Worm (Caenorhabditis elegans) whole organism, midembryonic: ENCODE results near the gene msp-77.
"Not testable (repeated sequence)": the region's sequence is repeated elsewhere in the genome, so short reads cannot be mapped to it uniquely, and the experiment has no call there.

Experiments
- T22C8.4 ChIP-seq: fragments of 200-800 bp; sonication (Bioruptor generic); IDR thresholded peaks from 2 replicates; pipeline ENCODE4 v1.3.6; 2022; ENCODE audit warnings: missing genetic modification characterization, missing compliant biosample characterization
- cog-1 ChIP-seq: sonication (generic microtip); optimal IDR thresholded peaks from 2 replicates; lab custom pipeline; 2016; ENCODE audit warnings: missing genetic modification characterization, missing compliant biosample characterization
- flt-1 ChIP-seq: fragments of 200-800 bp; sonication (Bioruptor generic); IDR thresholded peaks from 2 replicates; pipeline ENCODE4 v1.3.6; 2022; ENCODE audit warnings: missing genetic modification characterization, missing compliant biosample characterization
- klf-2 ChIP-seq: fragments of 200-800 bp; sonication (Bioruptor generic); conservative IDR thresholded peaks from 2 replicates; pipeline ENCODE4 v1.3.6; 2022; ENCODE audit warnings: missing genetic modification reagents, missing genetic modification characterization, missing compliant biosample characterization
- med-1 ChIP-seq: sonication (generic microtip); optimal IDR thresholded peaks from 2 replicates; lab custom pipeline; 2017; ENCODE audit warnings: missing genetic modification characterization, mild to moderate bottlenecking, missing compliant biosample characterization, antibody characterized with exemption, missing genetic modification reagents; ENCODE audit not compliant: insufficient read depth
- ref-1 ChIP-seq: fragments of 200-800 bp; sonication (Bioruptor generic); conservative IDR thresholded peaks from 2 replicates; pipeline ENCODE4 v1.3.6; 2022; ENCODE audit warnings: missing genetic modification reagents, missing genetic modification characterization, missing compliant biosample characterization
- tab-1 ChIP-seq: fragments of 200-800 bp; sonication (Bioruptor generic); IDR thresholded peaks from 2 replicates; pipeline ENCODE4 v1.3.6; 2022; ENCODE audit warnings: missing genetic modification characterization, missing compliant biosample characterization
- ztf-23 ChIP-seq: fragments of 200-800 bp; sonication (Bioruptor generic); IDR thresholded peaks from 2 replicates; pipeline ENCODE4 v1.3.6; 2022; ENCODE audit warnings: missing genetic modification reagents, missing genetic modification characterization, missing compliant biosample characterization
- ztf-29 ChIP-seq: fragments of 200-800 bp; sonication (Bioruptor generic); IDR thresholded peaks from 2 replicates; pipeline ENCODE4 v1.3.6; 2022; ENCODE audit warnings: missing genetic modification reagents, missing genetic modification characterization, missing compliant biosample characterization

Gene msp-77

DNA sequence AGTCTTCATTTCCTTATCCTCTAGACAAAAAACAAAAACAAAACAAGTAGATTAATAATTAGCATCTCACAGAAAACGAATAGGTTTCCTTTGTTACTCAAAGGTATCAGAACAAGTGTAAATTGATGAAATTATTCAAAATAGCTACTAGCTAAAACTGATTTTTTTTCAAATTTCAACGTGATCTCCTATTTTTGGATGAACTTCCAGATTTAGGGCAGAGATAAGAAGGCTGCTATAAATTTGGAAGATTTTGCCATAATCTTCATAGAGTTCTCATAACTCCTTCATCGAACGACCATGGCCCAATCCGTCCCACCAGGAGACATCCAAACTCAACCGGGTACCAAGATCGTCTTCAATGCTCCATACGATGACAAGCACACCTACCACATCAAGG is at the start of gene msp-77:
msp-77 (plus strand) TSS at position 301 of the 400 bp plus-strand sequence.
- TF ChIP-seq med-1 (GFP tag; lab: Kevin White, UChicago); tab-1; T22C8.4 (GFP tag; lab: Robert Waterston, UW): not testable (repeated sequence)

DNA sequence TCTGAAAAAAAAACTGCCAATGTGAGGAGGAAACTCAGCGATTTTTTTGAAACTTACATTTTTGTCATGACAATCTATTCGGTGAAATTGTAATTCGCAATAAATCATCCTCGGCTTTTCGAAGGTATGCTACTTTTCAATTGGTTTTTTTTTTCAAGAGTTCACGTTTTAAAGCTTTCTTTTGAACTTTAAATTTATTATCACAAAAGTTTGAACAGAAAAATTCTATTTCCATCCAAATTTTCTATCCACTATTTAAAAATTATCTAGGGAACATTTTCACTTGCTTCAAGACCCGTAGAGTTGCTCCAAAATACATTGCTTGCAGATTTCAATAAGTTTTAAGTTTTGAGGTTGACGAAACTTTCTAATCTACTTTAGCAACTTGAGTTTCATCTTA is 47.9 kb upstream of the msp-77 start, which contains the start of gene K07F5.6:
K07F5.6 (minus strand) TSS at position 101 of the 400 bp plus-strand sequence.
- TF ChIP-seq med-1 (GFP tag; lab: Kevin White, UChicago) (no peak), klf-2 (GFP tag; lab: Robert Waterston, UW) (no peak), tab-1 (no peak), T22C8.4 (GFP tag; lab: Robert Waterston, UW) (no peak), ref-1 (GFP tag; lab: Robert Waterston, UW) (no peak), ztf-23 (no peak), flt-1 (GFP tag; lab: Robert Waterston, UW) (no peak), ztf-29 (GFP tag; lab: Robert Waterston, UW) (no peak), cog-1 (no peak)

DNA sequence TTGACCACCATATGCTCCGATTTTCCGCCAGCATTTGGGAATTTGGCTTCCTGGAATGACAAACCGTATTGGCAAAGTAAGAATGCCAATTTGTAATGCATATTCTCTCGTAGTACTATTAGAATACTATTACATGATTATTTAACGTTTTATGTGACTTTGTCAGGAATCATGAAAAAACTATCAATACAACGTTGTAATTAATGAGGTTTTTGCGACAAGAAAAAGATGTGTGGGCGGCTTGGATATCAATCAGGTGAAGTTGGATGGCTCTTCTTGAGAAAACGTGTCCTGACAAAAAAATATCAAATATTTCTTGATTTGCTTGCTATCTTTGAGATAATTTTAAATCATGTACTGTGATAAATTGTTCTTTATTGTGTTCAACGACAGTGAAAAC is 46.4 kb upstream of the msp-77 start, which contains the start of gene K07F5.7:
K07F5.7 (minus strand) TSS at position 101 of the 400 bp plus-strand sequence.
- TF ChIP-seq ref-1 (GFP tag; lab: Robert Waterston, UW) (no peak), ztf-29 (GFP tag; lab: Robert Waterston, UW) (no peak), T22C8.4 (GFP tag; lab: Robert Waterston, UW) (no peak), ztf-23 (no peak), klf-2 (GFP tag; lab: Robert Waterston, UW) (no peak), flt-1 (GFP tag; lab: Robert Waterston, UW) (no peak), cog-1 (no peak), tab-1 (no peak), med-1 (GFP tag; lab: Kevin White, UChicago) (no peak)

DNA sequence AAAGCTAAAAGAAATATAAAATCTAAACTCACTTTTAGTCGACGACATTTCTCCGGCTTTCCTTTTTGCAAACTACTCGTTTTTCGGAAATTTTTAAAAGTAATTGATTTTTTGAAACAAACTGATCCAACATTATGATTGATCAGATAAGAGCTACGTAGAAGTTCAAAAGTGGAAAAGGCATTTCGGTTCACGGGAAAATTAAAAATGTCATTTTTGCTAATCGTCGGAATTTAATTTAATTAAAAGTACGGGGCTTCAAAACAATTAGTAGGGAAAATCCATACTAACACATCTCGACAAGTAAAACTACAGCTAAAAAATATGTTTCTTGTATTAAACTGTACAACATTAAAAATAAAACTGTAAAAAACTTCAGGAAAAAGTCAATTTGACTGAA is 44.8 kb upstream of the msp-77 start, which contains the start of gene K07F5.8:
K07F5.8 (minus strand) TSS at position 101 of the 400 bp plus-strand sequence.
- no peak for TF ChIP-seq tab-1
- no peak for TF ChIP-seq cog-1
- no peak for TF ChIP-seq med-1 (GFP tag; lab: Kevin White, UChicago)
- no peak for TF ChIP-seq ztf-29 (GFP tag; lab: Robert Waterston, UW)
- TF ChIP-seq flt-1 (GFP tag; lab: Robert Waterston, UW) = no peak
- TF ChIP-seq T22C8.4 (GFP tag; lab: Robert Waterston, UW) = no peak
- no peak for TF ChIP-seq ztf-23
- no peak for TF ChIP-seq ref-1 (GFP tag; lab: Robert Waterston, UW)
- no peak for TF ChIP-seq klf-2 (GFP tag; lab: Robert Waterston, UW)

DNA sequence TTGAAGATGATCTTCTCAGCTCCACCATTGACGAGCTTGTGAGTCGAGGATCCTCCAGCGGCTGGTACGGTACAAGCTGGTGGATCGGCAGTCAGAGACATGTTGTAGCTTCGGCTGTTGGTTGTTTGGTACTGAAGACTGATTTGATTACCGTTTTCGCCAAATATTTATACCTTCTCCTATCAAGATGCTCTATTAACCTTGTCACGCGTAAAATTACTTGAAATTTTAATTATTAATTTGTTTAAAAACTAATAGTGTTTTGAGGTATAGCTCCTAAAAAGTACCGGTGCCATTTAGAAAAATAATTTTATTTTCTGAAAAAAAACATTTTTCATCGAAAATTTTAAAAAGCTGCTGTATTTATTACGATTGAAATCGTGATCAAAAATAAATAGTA is 43.5 kb upstream of the msp-77 start, which contains the start of gene ssp-10:
ssp-10 (minus strand) TSS at position 101 of the 400 bp plus-strand sequence.
- no peak for TF ChIP-seq klf-2 (GFP tag; lab: Robert Waterston, UW)
- TF ChIP-seq med-1 (GFP tag; lab: Kevin White, UChicago) = no peak
- TF ChIP-seq ztf-23 = no peak
- no peak for TF ChIP-seq flt-1 (GFP tag; lab: Robert Waterston, UW)
- TF ChIP-seq ztf-29 (GFP tag; lab: Robert Waterston, UW) = no peak
- TF ChIP-seq tab-1 = no peak
- TF ChIP-seq cog-1 = no peak
- TF ChIP-seq ref-1 (GFP tag; lab: Robert Waterston, UW) = no peak
- TF ChIP-seq T22C8.4 (GFP tag; lab: Robert Waterston, UW) = no peak

DNA sequence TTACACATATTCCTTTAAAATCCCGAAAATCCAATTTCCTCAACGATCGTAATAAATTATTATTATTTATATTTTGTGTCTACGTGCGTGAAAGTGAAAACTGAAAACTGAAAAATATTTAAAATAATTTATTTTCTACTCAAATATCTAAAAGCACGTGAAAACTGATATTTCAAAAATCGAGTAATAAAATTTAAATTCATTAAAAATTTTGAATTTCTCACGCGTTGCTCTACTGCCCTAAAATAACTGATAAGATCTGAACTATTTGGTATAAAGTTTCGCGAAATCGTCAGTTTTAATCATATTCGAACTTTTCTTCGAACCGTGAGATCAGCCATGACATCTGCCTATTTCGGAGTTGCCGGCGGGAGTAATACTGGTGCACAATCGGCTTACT is 42.2 kb upstream of the msp-77 start, which contains the start of gene ssq-1:
ssq-1 (plus strand) TSS at position 301 of the 400 bp plus-strand sequence.
- no peak for TF ChIP-seq cog-1

DNA sequence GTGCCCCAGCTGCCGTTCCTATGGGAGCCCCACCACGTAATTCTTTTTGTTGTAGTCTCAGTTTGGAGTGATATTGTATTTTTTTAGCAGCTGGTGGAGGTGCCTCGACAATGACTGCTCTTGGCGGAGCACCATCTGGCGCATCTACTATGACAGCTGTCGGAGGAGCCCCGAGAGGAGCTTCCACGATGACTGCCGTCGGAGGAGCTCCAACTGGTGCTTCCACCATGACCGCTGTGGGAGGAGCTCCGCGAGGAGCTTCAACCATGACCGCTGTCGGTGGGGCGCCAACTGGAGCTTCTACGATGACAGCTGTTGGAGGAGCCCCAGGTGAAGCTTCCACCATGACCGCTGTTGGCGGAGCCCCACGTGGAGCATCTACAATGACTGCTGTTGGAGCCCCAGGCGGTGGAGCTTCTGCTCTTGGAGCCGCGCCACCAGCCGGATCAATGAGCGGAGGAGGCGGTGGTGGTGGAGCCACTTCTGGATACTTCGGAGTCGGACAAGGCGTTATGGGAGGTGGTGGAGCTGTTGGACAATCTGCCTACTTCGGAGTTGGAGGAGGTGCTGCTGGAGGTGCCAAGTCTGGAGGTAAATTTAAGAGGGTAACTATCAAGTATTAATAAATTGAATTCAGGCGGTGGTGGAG is 41.5 kb upstream of the msp-77 start:
- no peak for TF ChIP-seq flt-1 (GFP tag; lab: Robert Waterston, UW)
- no peak for TF ChIP-seq ref-1 (GFP tag; lab: Robert Waterston, UW)
- no peak for TF ChIP-seq T22C8.4 (GFP tag; lab: Robert Waterston, UW)
- no peak for TF ChIP-seq ztf-29 (GFP tag; lab: Robert Waterston, UW)
- no peak for TF ChIP-seq med-1 (GFP tag; lab: Kevin White, UChicago)
- TF ChIP-seq tab-1 = no peak
- TF ChIP-seq klf-2 (GFP tag; lab: Robert Waterston, UW) = no peak
- TF ChIP-seq cog-1 = no peak
- TF ChIP-seq ztf-23 = no peak

DNA sequence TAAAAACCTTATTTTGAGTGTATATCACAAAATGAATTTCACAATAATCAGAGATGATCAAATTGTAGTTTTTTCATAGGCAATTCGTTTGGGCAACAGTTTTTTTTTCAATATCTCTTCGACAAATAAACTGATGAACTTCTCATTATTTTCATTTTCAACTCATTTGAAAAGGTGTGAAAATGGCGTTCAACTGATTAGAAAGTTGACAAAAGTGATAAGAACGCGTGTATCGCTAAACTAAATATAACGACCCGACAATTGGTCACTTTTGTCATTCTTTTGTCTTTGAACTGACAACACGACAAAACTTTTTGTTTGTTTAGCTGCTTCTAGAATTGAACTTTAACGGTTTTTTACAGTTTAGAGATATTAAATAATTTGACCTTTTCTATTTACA is 39.5 kb upstream of the msp-77 start:
- no peak for TF ChIP-seq ztf-29 (GFP tag; lab: Robert Waterston, UW)
- TF ChIP-seq cog-1 = no peak
- TF ChIP-seq tab-1 = no peak
- TF ChIP-seq T22C8.4 (GFP tag; lab: Robert Waterston, UW) = no peak
- TF ChIP-seq ref-1 (GFP tag; lab: Robert Waterston, UW) = no peak
- TF ChIP-seq klf-2 (GFP tag; lab: Robert Waterston, UW) = no peak
- no peak for TF ChIP-seq med-1 (GFP tag; lab: Kevin White, UChicago)
- no peak for TF ChIP-seq ztf-23

DNA sequence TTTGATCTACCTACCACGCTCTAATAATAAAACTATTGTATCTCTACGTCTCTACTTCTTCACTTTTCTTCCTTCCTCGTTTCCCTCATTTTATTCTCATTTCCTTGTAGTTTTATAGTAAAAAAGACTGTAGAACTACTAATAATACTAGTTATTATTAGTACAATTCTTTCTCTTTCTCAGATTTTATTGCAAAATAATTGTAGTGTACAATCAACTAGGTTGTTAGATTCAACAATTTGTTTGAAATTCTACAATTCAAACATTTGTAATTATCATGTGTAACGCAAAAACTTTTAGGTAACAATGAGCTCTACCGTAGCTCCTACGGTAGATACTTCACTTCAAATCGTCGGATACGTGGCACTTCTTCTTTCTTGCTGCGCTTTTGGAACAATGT is 38.7 kb upstream of the msp-77 start, which contains the start of gene K07F5.12:
K07F5.12 (plus strand) TSS at position 301 of the 400 bp plus-strand sequence.
- TF ChIP-seq klf-2 (GFP tag; lab: Robert Waterston, UW) = no peak
- TF ChIP-seq ztf-23 = no peak
- TF ChIP-seq flt-1 (GFP tag; lab: Robert Waterston, UW) = no peak
- TF ChIP-seq cog-1 = no peak
- no peak for TF ChIP-seq ref-1 (GFP tag; lab: Robert Waterston, UW)
- no peak for TF ChIP-seq med-1 (GFP tag; lab: Kevin White, UChicago)
- TF ChIP-seq ztf-29 (GFP tag; lab: Robert Waterston, UW) = no peak
- no peak for TF ChIP-seq T22C8.4 (GFP tag; lab: Robert Waterston, UW)
- no peak for TF ChIP-seq tab-1
